Fruit fly (Drosophila melanogaster) whole organism, wandering third instar larva: Measurements from ENCODE around the gene Acp26Ab.

ENCODE experiments used
- Mio ChIP-seq: sonication (Bioruptor generic); optimal IDR thresholded peaks from 2 replicates; lab custom pipeline; 2016; ENCODE audit warnings: missing biosample characterization, missing genetic modification characterization
- Myc ChIP-seq: fragments of >200 bp; optimal IDR thresholded peaks from 2 replicates; lab custom pipeline; 2017
- OdsH ChIP-seq: fragments of 200-800 bp; sonication (Bioruptor generic); optimal IDR thresholded peaks from 2 replicates; lab custom pipeline; 2016; ENCODE audit warnings: missing biosample characterization, mild to moderate bottlenecking, missing genetic modification characterization
- Rel ChIP-seq, 2 experiments: fragments of 200-800 bp; sonication (Bioruptor generic) in 1 of 2; optimal IDR thresholded peaks; 2 replicates in 1 of 2; 3 replicates in 1 of 2; lab custom pipeline; 2016 to 2019; ENCODE audit warnings: mild to moderate bottlenecking in 2 of 2, missing biosample characterization in 2 of 2, missing genetic modification characterization in 2 of 2, moderate library complexity in 1 of 2
- br ChIP-seq: fragments of 200-800 bp; sonication (Bioruptor generic); optimal IDR thresholded peaks from 2 replicates; lab custom pipeline; 2016; ENCODE audit warnings: missing biosample characterization, missing genetic modification characterization
- brk ChIP-seq: fragments of 200-800 bp; sonication (Bioruptor generic); optimal IDR thresholded peaks from 2 replicates; lab custom pipeline; 2016; ENCODE audit warnings: missing biosample characterization, mild to moderate bottlenecking, missing genetic modification characterization
- pan ChIP-seq: fragments of >200 bp; optimal IDR thresholded peaks from 2 replicates; lab custom pipeline; 2017
- psq ChIP-seq: fragments of 200-800 bp; sonication (Bioruptor generic); optimal IDR thresholded peaks from 3 replicates; lab custom pipeline; 2017; ENCODE audit warnings: missing biosample characterization, mild to moderate bottlenecking, missing genetic modification characterization, moderate library complexity
- sv ChIP-seq: fragments of 200-800 bp; sonication (Bioruptor generic); optimal IDR thresholded peaks from 3 replicates; lab custom pipeline; 2016; ENCODE audit warnings: missing biosample characterization, missing genetic modification characterization

DNA sequence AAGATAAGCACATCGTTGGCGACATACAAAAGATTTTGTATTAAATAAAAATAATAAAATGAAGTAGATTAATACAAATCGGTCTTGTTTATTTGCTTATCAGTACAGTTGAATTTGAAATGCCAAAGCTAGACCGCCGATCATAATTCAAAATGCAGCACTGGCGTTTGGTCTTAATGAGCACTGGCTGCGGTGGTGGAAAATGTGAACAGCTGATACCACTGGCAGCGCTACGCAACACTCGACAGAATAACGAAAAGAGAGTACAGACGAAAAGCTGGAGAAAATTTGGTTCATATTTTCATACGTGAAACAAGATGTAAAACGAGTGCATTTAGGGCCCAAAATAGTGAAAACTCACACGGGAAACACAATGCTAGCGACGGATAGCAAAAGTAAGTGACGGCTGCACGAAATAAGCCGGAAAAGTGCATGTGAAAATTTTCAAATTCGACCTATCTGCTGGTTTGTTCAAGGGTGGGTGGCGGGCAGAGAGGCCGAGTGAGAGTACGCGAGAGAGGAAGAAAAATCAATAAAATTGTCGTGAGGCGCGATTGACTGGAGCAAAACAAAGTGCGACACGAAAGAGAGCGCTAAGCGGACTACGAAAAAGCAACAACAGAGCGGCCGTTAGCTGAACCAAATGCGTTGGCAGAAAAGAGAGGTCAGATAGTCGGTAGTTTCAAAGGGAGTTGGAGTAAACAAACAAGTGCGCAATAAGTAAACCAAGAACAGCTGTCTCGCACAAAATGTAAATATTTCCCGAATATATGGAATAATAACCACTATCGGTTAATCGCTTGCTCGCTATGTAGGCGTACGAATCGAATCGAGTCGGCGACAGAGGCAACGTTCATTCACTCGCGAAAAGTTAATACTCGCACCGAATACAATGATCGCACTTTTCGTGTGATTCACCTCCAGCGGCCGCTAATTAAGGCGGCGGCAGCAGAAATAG is 14.5 kb upstream of the Acp26Ab start, which contains the start of gene bchs:
- TF ChIP-seq Myc (lab: Kevin White, UChicago) (peak; percentile 39), OdsH (peak; percentile 82), psq (GFP tag; lab: Kevin White, UChicago) (peak; percentile 98), Mio (GFP tag; lab: Kevin White, UChicago) (no peak), Rel (GFP tag; optimal IDR thresholded peaks at IDR 0.05; lab: Kevin White, UChicago) (no peak), Rel (tag; optimal IDR thresholded peaks at IDR 0.05; lab: Kevin White, UChicago) (peak; percentile 97), br (GFP tag; lab: Kevin White, UChicago) (peak; percentile 67), brk (GFP tag; lab: Kevin White, UChicago) (no peak), sv (GFP tag; lab: Kevin White, UChicago) (peak; percentile 56), pan (lab: Kevin White, UChicago) (no peak)
